Fruit fly (Drosophila melanogaster) whole organism, prepupa: Measurements from ENCODE around the gene Sirt6.

Experiments
- Blimp-1 ChIP-seq: fragments of 200-800 bp; sonication (Bioruptor generic); optimal IDR thresholded peaks from 3 replicates; lab custom pipeline; 2017; ENCODE audit warnings: missing biosample characterization, missing genetic modification characterization, mild to moderate bottlenecking, moderate library complexity, missing genetic modification reagents
- CG10631 ChIP-seq: fragments of 200-800 bp; sonication (Bioruptor generic); optimal IDR thresholded peaks from 2 replicates; lab custom pipeline; 2016; ENCODE audit warnings: missing biosample characterization, missing genetic modification characterization
- CG11294 ChIP-seq: fragments of 200-800 bp; sonication (Bioruptor generic); IDR thresholded peaks from 2 replicates; pipeline ENCODE4 v1.3.6; 2022; ENCODE audit warnings: missing biosample characterization, missing genetic modification characterization
- CG11762 ChIP-seq: fragments of 200-800 bp; sonication (Bioruptor generic); optimal IDR thresholded peaks from 3 replicates; lab custom pipeline; 2016; ENCODE audit warnings: missing biosample characterization, missing genetic modification characterization; ENCODE audit not compliant: insufficient read depth
- CG15336 ChIP-seq: fragments of 200-800 bp; sonication (Bioruptor generic); IDR thresholded peaks from 2 replicates; pipeline ENCODE4 v1.3.6; 2022; ENCODE audit warnings: missing biosample characterization, missing genetic modification characterization
- CG1621 ChIP-seq: fragments of 200-800 bp; sonication (Bioruptor generic); optimal IDR thresholded peaks from 3 replicates; lab custom pipeline; 2018; ENCODE audit warnings: missing biosample characterization, mild to moderate bottlenecking, missing genetic modification characterization
- CG3032 ChIP-seq: fragments of 200-800 bp; optimal IDR thresholded peaks from 2 replicates; lab custom pipeline; 2019; ENCODE audit warnings: missing biosample characterization, mild to moderate bottlenecking, missing genetic modification characterization, moderate library complexity
- CG31627 ChIP-seq: fragments of 200-800 bp; sonication (Bioruptor generic); optimal IDR thresholded peaks from 3 replicates; lab custom pipeline; 2016; ENCODE audit warnings: missing biosample characterization, missing genetic modification characterization
- CG3919 ChIP-seq: fragments of 200-800 bp; sonication (Bioruptor generic); optimal IDR thresholded peaks from 3 replicates; lab custom pipeline; 2016; ENCODE audit warnings: missing biosample characterization, missing genetic modification characterization
- CG6163 ChIP-seq: fragments of 200-800 bp; sonication (Bioruptor generic); IDR thresholded peaks from 3 replicates; pipeline ENCODE4 v1.3.6; 2022; ENCODE audit warnings: missing biosample characterization, missing genetic modification characterization
- CG6276 ChIP-seq: fragments of 200-800 bp; sonication (Bioruptor generic); optimal IDR thresholded peaks from 2 replicates; lab custom pipeline; 2017; ENCODE audit warnings: missing biosample characterization, mild to moderate bottlenecking, missing genetic modification characterization
- CG6792 ChIP-seq: fragments of 200-800 bp; sonication (Bioruptor generic); optimal IDR thresholded peaks from 3 replicates; lab custom pipeline; 2016; ENCODE audit warnings: missing biosample characterization, missing genetic modification characterization
- CG6808 ChIP-seq: fragments of 200-800 bp; sonication (Bioruptor generic); optimal IDR thresholded peaks from 3 replicates; lab custom pipeline; 2017; ENCODE audit warnings: missing biosample characterization, missing genetic modification characterization, mild to moderate bottlenecking, moderate library complexity, missing genetic modification reagents
- CG7368 ChIP-seq: fragments of 200-800 bp; sonication (Bioruptor generic); optimal IDR thresholded peaks from 3 replicates; lab custom pipeline; 2016; ENCODE audit warnings: missing biosample characterization, missing genetic modification characterization
- CG8119 ChIP-seq: fragments of 200-800 bp; sonication (Bioruptor generic); IDR thresholded peaks from 3 replicates; pipeline ENCODE4 v1.3.6; 2022; ENCODE audit warnings: missing biosample characterization, missing genetic modification characterization
- CG8632 ChIP-seq: fragments of 200-800 bp; sonication (Bioruptor generic); optimal IDR thresholded peaks from 3 replicates; lab custom pipeline; 2016; ENCODE audit warnings: missing biosample characterization, missing genetic modification characterization
- CG9139 ChIP-seq: fragments of 200-800 bp; sonication (Bioruptor generic); optimal IDR thresholded peaks from 3 replicates; lab custom pipeline; 2017; ENCODE audit warnings: missing biosample characterization, mild to moderate bottlenecking, missing genetic modification characterization
- Eip78C ChIP-seq: fragments of 200-800 bp; sonication (Bioruptor generic); peaks from one replicate; lab custom pipeline; 2016; ENCODE audit warnings: missing biosample characterization, missing genetic modification characterization
- Eip93F ChIP-seq: fragments of 200-800 bp; sonication (Bioruptor generic); optimal IDR thresholded peaks from 2 replicates; lab custom pipeline; 2016; ENCODE audit warnings: missing biosample characterization, mild to moderate bottlenecking, missing genetic modification characterization
- Ets21C ChIP-seq: fragments of 200-800 bp; sonication (Bioruptor generic); optimal IDR thresholded peaks from 3 replicates; lab custom pipeline; 2016; ENCODE audit warnings: missing biosample characterization, missing genetic modification characterization
- Ets96B ChIP-seq: fragments of 200-800 bp; optimal IDR thresholded peaks from 2 replicates; lab custom pipeline; 2019; ENCODE audit warnings: missing biosample characterization, mild to moderate bottlenecking, missing genetic modification characterization, moderate library complexity
- Hr4 ChIP-seq: fragments of 200-800 bp; sonication (Bioruptor generic); optimal IDR thresholded peaks from 3 replicates; lab custom pipeline; 2016; ENCODE audit warnings: missing biosample characterization, missing genetic modification characterization
- Lpt ChIP-seq: fragments of 200-800 bp; sonication (Bioruptor generic); optimal IDR thresholded peaks from 3 replicates; lab custom pipeline; 2016; ENCODE audit warnings: missing biosample characterization, missing genetic modification characterization
- Met ChIP-seq: fragments of 200-800 bp; sonication (Bioruptor generic); optimal IDR thresholded peaks from 3 replicates; lab custom pipeline; 2016; ENCODE audit warnings: missing biosample characterization, missing genetic modification characterization
- Smox ChIP-seq: fragments of 200-800 bp; sonication (Bioruptor generic); optimal IDR thresholded peaks from 3 replicates; lab custom pipeline; 2016; ENCODE audit warnings: missing biosample characterization, missing genetic modification characterization
- Sox102F ChIP-seq: fragments of 200-800 bp; sonication (Bioruptor generic); optimal IDR thresholded peaks from 2 replicates; lab custom pipeline; 2016; ENCODE audit warnings: missing biosample characterization, mild to moderate bottlenecking, missing genetic modification characterization
- Sox14 ChIP-seq: fragments of 200-800 bp; sonication (Bioruptor generic); optimal IDR thresholded peaks from 3 replicates; lab custom pipeline; 2016; ENCODE audit warnings: missing biosample characterization, missing genetic modification characterization
- achi ChIP-seq: fragments of 200-800 bp; sonication (Bioruptor generic); optimal IDR thresholded peaks from 3 replicates; lab custom pipeline; 2016; ENCODE audit warnings: missing biosample characterization, missing genetic modification characterization
- cyc ChIP-seq: fragments of 200-800 bp; sonication (Bioruptor generic); optimal IDR thresholded peaks from 3 replicates; lab custom pipeline; 2016; ENCODE audit warnings: missing biosample characterization, missing genetic modification characterization
- dac ChIP-seq: fragments of 200-800 bp; sonication (Bioruptor generic); optimal IDR thresholded peaks from 2 replicates; lab custom pipeline; 2017; ENCODE audit warnings: missing biosample characterization, mild to moderate bottlenecking, missing genetic modification characterization
- dsx ChIP-seq: fragments of 200-800 bp; optimal IDR thresholded peaks from 3 replicates; lab custom pipeline; 2019; ENCODE audit warnings: missing biosample characterization, mild to moderate bottlenecking, missing genetic modification characterization, moderate library complexity; ENCODE audit not compliant: poor library complexity, severe bottlenecking
- esn ChIP-seq: fragments of 200-800 bp; sonication (Bioruptor generic); optimal IDR thresholded peaks from 2 replicates; lab custom pipeline; 2016; ENCODE audit warnings: missing biosample characterization, mild to moderate bottlenecking, missing genetic modification characterization, moderate library complexity
- fd59A ChIP-seq: fragments of 200-800 bp; sonication (Bioruptor generic); optimal IDR thresholded peaks from 2 replicates; lab custom pipeline; 2017; ENCODE audit warnings: missing biosample characterization, mild to moderate bottlenecking, missing genetic modification characterization, missing genetic modification reagents
- fkh ChIP-seq: fragments of 200-800 bp; sonication (Bioruptor generic); optimal IDR thresholded peaks from 3 replicates; lab custom pipeline; 2017; ENCODE audit warnings: missing biosample characterization, mild to moderate bottlenecking, missing genetic modification characterization, moderate library complexity
- pdm3 ChIP-seq: fragments of 200-800 bp; sonication (Bioruptor generic); optimal IDR thresholded peaks from 3 replicates; lab custom pipeline; 2016; ENCODE audit warnings: missing biosample characterization, missing genetic modification characterization
- salr ChIP-seq, 2 experiments: fragments of 200-800 bp; sonication (Bioruptor generic); optimal IDR thresholded peaks; 3 replicates each; lab custom pipeline; 2016 to 2018; ENCODE audit warnings: missing biosample characterization in 2 of 2, missing genetic modification characterization in 2 of 2, mild to moderate bottlenecking in 1 of 2
- svp ChIP-seq: fragments of 200-800 bp; sonication (Bioruptor generic); peaks from one replicate; lab custom pipeline; 2016; ENCODE audit warnings: missing biosample characterization, missing genetic modification characterization

Gene Sirt6

dm6 chr3R:10263972-10264536, 2.4 kb upstream of the Sirt6 start, which contains the start of gene Nuak (continued):
- TF ChIP-seq CG6808 (GFP tag; lab: Kevin White, UChicago) (peak; percentile 16), esn (GFP tag; lab: Kevin White, UChicago) (peak; percentile 87), Ets21C (GFP tag; lab: Kevin White, UChicago) (peak; percentile 89), Sox102F (GFP tag; lab: Kevin White, UChicago) (peak; percentile 77), Eip78C (GFP tag; lab: Kevin White, UChicago) (peak; percentile 97), Smox (GFP tag; lab: Kevin White, UChicago) (peak; percentile 86), fkh (GFP tag; lab: Kevin White, UChicago) (peak; percentile 63), Blimp-1 (GFP tag; lab: Kevin White, UChicago) (peak; percentile 11), Met (GFP tag; lab: Kevin White, UChicago) (peak; percentile 81), CG10631 (GFP tag; lab: Kevin White, UChicago) (peak; percentile 89), CG1621 (peak; percentile 55), CG11762 (peak; percentile 53), fd59A (GFP tag; lab: Kevin White, UChicago) (peak; percentile 29), CG8119 (GFP tag; lab: Robert Waterston, UW) (no peak), salr (GFP tag; optimal IDR thresholded peaks at IDR 0.05; lab: Kevin White, UChicago) (peak; percentile 51 to 78), achi (GFP tag; lab: Kevin White, UChicago) (peak; percentile 85), Lpt (peak; percentile 64), CG6792 (peak; percentile 81), CG9139 (GFP tag; lab: Kevin White, UChicago) (peak; percentile 51), Sox14 (GFP tag; lab: Kevin White, UChicago) (peak; percentile 90), CG6276 (peak; percentile 93), Hr4 (GFP tag; lab: Kevin White, UChicago) (peak; percentile 91), CG3919 (GFP tag; lab: Kevin White, UChicago) (peak; percentile 93), CG6163 (GFP tag; lab: Robert Waterston, UW) (no peak), svp (GFP tag; lab: Kevin White, UChicago) (peak; percentile 96)
- TF ChIP-seq, all 60 proteins: peak for 53

dm6 chr3R:10251846-10252245, 9.8 kb downstream of the Sirt6 start:
- no peak for TF ChIP-seq CG8119 (GFP tag; lab: Robert Waterston, UW)
- no peak for TF ChIP-seq Ets96B (tag; lab: Kevin White, UChicago)
- TF ChIP-seq dac (GFP tag; lab: Kevin White, UChicago): no peak
- TF ChIP-seq pdm3 (GFP tag; lab: Kevin White, UChicago): no peak
- no peak for TF ChIP-seq salr (GFP tag; optimal IDR thresholded peaks at IDR 0.05; lab: Kevin White, UChicago)
- no peak for TF ChIP-seq CG31627 (GFP tag; lab: Kevin White, UChicago)
- no peak for TF ChIP-seq CG15336 (GFP tag; lab: Robert Waterston, UW)
- peak; percentile 96 for TF ChIP-seq svp (GFP tag; lab: Kevin White, UChicago)
- no peak for TF ChIP-seq Blimp-1 (GFP tag; lab: Kevin White, UChicago)

- TF ChIP-seq pdm3 (GFP tag; lab: Kevin White, UChicago): no peak
- TF ChIP-seq dsx (GFP tag; lab: Kevin White, UChicago): no peak
- no peak for TF ChIP-seq CG1621
- TF ChIP-seq esn (GFP tag; lab: Kevin White, UChicago): no peak
- TF ChIP-seq CG7368 (GFP tag; lab: Kevin White, UChicago): no peak
- no peak for TF ChIP-seq CG11294 (GFP tag; lab: Robert Waterston, UW)
- no peak for TF ChIP-seq CG8632 (GFP tag; lab: Kevin White, UChicago)
- TF ChIP-seq CG8119 (GFP tag; lab: Robert Waterston, UW): no peak
- no peak for TF ChIP-seq CG10631 (GFP tag; lab: Kevin White, UChicago)
- TF ChIP-seq Eip93F (GFP tag; lab: Kevin White, UChicago): no peak
- TF ChIP-seq Eip78C (GFP tag; lab: Kevin White, UChicago): no peak
- TF ChIP-seq fd59A (GFP tag; lab: Kevin White, UChicago): no peak
- TF ChIP-seq svp (GFP tag; lab: Kevin White, UChicago): no peak
- TF ChIP-seq CG11762: no peak
- no peak for TF ChIP-seq CG3032 (tag; lab: Kevin White, UChicago)
- no peak for TF ChIP-seq Hr4 (GFP tag; lab: Kevin White, UChicago)
- no peak for TF ChIP-seq Ets21C (GFP tag; lab: Kevin White, UChicago)
- no peak for TF ChIP-seq cyc (GFP tag; lab: Kevin White, UChicago)
- TF ChIP-seq Blimp-1 (GFP tag; lab: Kevin White, UChicago): no peak
Measured at dm6 chr3R:10251218-10251617, 10.4 kb downstream of the Sirt6 start, which contains the start of gene CG3999. Gene CG3999 (plus strand): TSS chr3R:10251518.
